Fruit fly (Drosophila melanogaster) whole organism, embryonic: ENCODE data around the gene hyd.

ENCODE experiments used
- Asciz ChIP-seq: fragments of 200-800 bp; sonication (Bioruptor generic); optimal IDR thresholded peaks from 2 replicates; lab custom pipeline; 2017; ENCODE audit warnings: missing biosample characterization, mild to moderate bottlenecking, missing genetic modification characterization, missing genetic modification reagents
- Awh ChIP-seq: fragments of 200-800 bp; sonication (Bioruptor generic); IDR thresholded peaks from 2 replicates; pipeline ENCODE4, ENCODE4 v1.3.6; 2022; ENCODE audit warnings: missing biosample characterization, missing genetic modification characterization
- Blimp-1 ChIP-seq: fragments of 200-800 bp; sonication (Bioruptor generic); optimal IDR thresholded peaks from 3 replicates; lab custom pipeline; 2018; ENCODE audit warnings: missing biosample characterization, missing genetic modification characterization, mild to moderate bottlenecking, moderate library complexity, missing genetic modification reagents
- CG10565 ChIP-seq: fragments of 200-800 bp; sonication (Bioruptor generic); optimal IDR thresholded peaks from 3 replicates; lab custom pipeline; 2016; ENCODE audit warnings: missing biosample characterization, mild to moderate bottlenecking, missing genetic modification characterization
- CG10979 ChIP-seq: fragments of 200-800 bp; sonication (Bioruptor generic); optimal IDR thresholded peaks from 2 replicates; lab custom pipeline; 2018; ENCODE audit warnings: missing biosample characterization, mild to moderate bottlenecking, missing genetic modification characterization, moderate library complexity
- CG12104 ChIP-seq: fragments of 200-800 bp; sonication (Bioruptor generic); optimal IDR thresholded peaks from 3 replicates; lab custom pipeline; 2016; ENCODE audit warnings: missing biosample characterization, missing genetic modification characterization
- CG13287 ChIP-seq: fragments of 200-800 bp; sonication (Bioruptor generic); IDR thresholded peaks from 2 replicates; pipeline ENCODE4 v1.3.6; 2022; ENCODE audit warnings: missing biosample characterization, missing genetic modification characterization; ENCODE audit not compliant: partially characterized antibody
- CG13775 ChIP-seq: fragments of 200-800 bp; sonication (Bioruptor generic); optimal IDR thresholded peaks from 3 replicates; lab custom pipeline; 2017; ENCODE audit warnings: missing biosample characterization, mild to moderate bottlenecking, missing genetic modification characterization
- CG14014 ChIP-seq: fragments of 200-800 bp; sonication (Bioruptor generic); IDR thresholded peaks from 2 replicates; pipeline ENCODE4 v1.3.6; 2022; ENCODE audit warnings: missing biosample characterization, missing genetic modification characterization
- CG14710 ChIP-seq: fragments of 200-800 bp; sonication (Bioruptor generic); optimal IDR thresholded peaks from 3 replicates; lab custom pipeline; 2019; ENCODE audit warnings: missing biosample characterization, mild to moderate bottlenecking, missing genetic modification characterization, moderate library complexity
- CG18262 ChIP-seq: fragments of 200-800 bp; optimal IDR thresholded peaks from 3 replicates; lab custom pipeline; 2019; ENCODE audit warnings: missing biosample characterization, mild to moderate bottlenecking, missing genetic modification characterization, moderate library complexity
- CG18619 ChIP-seq: fragments of 200-800 bp; sonication (Bioruptor generic); optimal IDR thresholded peaks from 3 replicates; lab custom pipeline; 2017; ENCODE audit warnings: missing biosample characterization, mild to moderate bottlenecking, missing genetic modification characterization
- CG3065 ChIP-seq: fragments of 200-800 bp; sonication (Bioruptor generic); optimal IDR thresholded peaks from 2 replicates; lab custom pipeline; 2016; ENCODE audit warnings: missing biosample characterization, missing genetic modification characterization
- CG3726 ChIP-seq: fragments of 200-800 bp; sonication (Bioruptor generic); IDR thresholded peaks from 3 replicates; pipeline ENCODE4, ENCODE4 v1.3.6; 2022; ENCODE audit warnings: missing biosample characterization, missing genetic modification characterization
- CG8290 ChIP-seq, 3 experiments: fragments of 200-800 bp; sonication (Bioruptor generic); optimal IDR thresholded peaks; 2 replicates each; lab custom pipeline; 2016 to 2019; ENCODE audit warnings: missing biosample characterization in 3 of 3, missing genetic modification characterization in 3 of 3, mild to moderate bottlenecking in 2 of 3, moderate library complexity in 1 of 3
- CG8388 ChIP-seq: fragments of 200-800 bp; sonication (Bioruptor generic); optimal IDR thresholded peaks from 2 replicates; lab custom pipeline; 2019; ENCODE audit warnings: missing biosample characterization, mild to moderate bottlenecking, missing genetic modification characterization, moderate library complexity
- Ets97D ChIP-seq: fragments of 200-800 bp; sonication (Bioruptor generic); optimal IDR thresholded peaks from 3 replicates; lab custom pipeline; 2016; ENCODE audit warnings: missing biosample characterization, missing genetic modification characterization
- HHEX ChIP-seq: fragments of 200-800 bp; sonication (Bioruptor generic); optimal IDR thresholded peaks from 3 replicates; lab custom pipeline; 2017; ENCODE audit warnings: missing biosample characterization, mild to moderate bottlenecking, missing genetic modification characterization, missing genetic modification reagents
- Hr78 ChIP-seq, 2 experiments: fragments of 200-800 bp in 1 of 2; fragments of >200 bp in 1 of 2; sonication (Bioruptor generic) in 1 of 2; optimal IDR thresholded peaks; 2 replicates each; lab custom pipeline; 2017 to 2019; ENCODE audit warnings: missing biosample characterization in 2 of 2, missing genetic modification characterization in 2 of 2, mild to moderate bottlenecking in 1 of 2, moderate library complexity in 1 of 2
- Lhr ChIP-seq: fragments of 200-800 bp; sonication (Bioruptor generic); optimal IDR thresholded peaks from 3 replicates; lab custom pipeline; 2017; ENCODE audit warnings: mild to moderate bottlenecking, missing biosample characterization, missing genetic modification reagents, missing genetic modification characterization
- Lpt ChIP-seq: fragments of >200 bp; optimal IDR thresholded peaks from 2 replicates; lab custom pipeline; 2018; ENCODE audit warnings: missing biosample characterization, missing genetic modification characterization
- MESR4 ChIP-seq: fragments of 200-800 bp; sonication (Bioruptor generic); optimal IDR thresholded peaks from 2 replicates; lab custom pipeline; 2018; ENCODE audit warnings: missing biosample characterization, mild to moderate bottlenecking, missing genetic modification characterization, moderate library complexity
- Med ChIP-seq: fragments of 200-800 bp; sonication (Bioruptor generic); peaks from one replicate; lab custom pipeline; 2016; ENCODE audit warnings: missing biosample characterization, missing genetic modification characterization, mild to moderate bottlenecking, inconsistent platforms, moderate library complexity
- Nf-YC ChIP-seq: fragments of 200-800 bp; optimal IDR thresholded peaks from 3 replicates; lab custom pipeline; 2019; ENCODE audit warnings: missing biosample characterization, mild to moderate bottlenecking, missing genetic modification characterization, moderate library complexity
- Scr ChIP-seq: fragments of 200-800 bp; sonication (Bioruptor generic); IDR thresholded peaks from 2 replicates; pipeline ENCODE4 v1.3.6; 2022; ENCODE audit warnings: missing biosample characterization, missing genetic modification characterization; ENCODE audit not compliant: partially characterized antibody
- Tbp ChIP-seq: fragments of >200 bp; optimal IDR thresholded peaks from 2 replicates; lab custom pipeline; 2018; ENCODE audit warnings: missing biosample characterization, missing genetic modification characterization
- danr ChIP-seq: fragments of 200-800 bp; sonication (Bioruptor generic); IDR thresholded peaks from 2 replicates; pipeline ENCODE4 v1.3.6; 2022; ENCODE audit warnings: missing biosample characterization, missing genetic modification characterization
- dati ChIP-seq: fragments of 200-800 bp; sonication (Bioruptor generic); IDR thresholded peaks from 2 replicates; pipeline ENCODE4 v1.3.6; 2022; ENCODE audit warnings: missing biosample characterization, missing genetic modification characterization
- ewg ChIP-seq: fragments of 200-800 bp; sonication (Bioruptor generic); optimal IDR thresholded peaks from 3 replicates; lab custom pipeline; 2017; ENCODE audit warnings: mild to moderate bottlenecking, missing biosample characterization, missing genetic modification reagents, missing genetic modification characterization
- fd3F ChIP-seq: fragments of 200-800 bp; sonication (Bioruptor generic); optimal IDR thresholded peaks from 2 replicates; lab custom pipeline; 2018; ENCODE audit warnings: missing biosample characterization, mild to moderate bottlenecking, missing genetic modification characterization, moderate library complexity
- gfzf ChIP-seq: fragments of 200-800 bp; sonication (Bioruptor generic); optimal IDR thresholded peaks from 2 replicates; lab custom pipeline; 2016; ENCODE audit warnings: missing biosample characterization, mild to moderate bottlenecking, missing genetic modification characterization, moderate library complexity
- h ChIP-seq: fragments of >200 bp; optimal IDR thresholded peaks from 2 replicates; lab custom pipeline; 2017
- hth ChIP-seq: fragments of >200 bp; optimal IDR thresholded peaks from 2 replicates; lab custom pipeline; 2017; ENCODE audit warnings: inconsistent platforms
- knrl ChIP-seq: fragments of 200-800 bp; sonication (Bioruptor generic); IDR thresholded peaks from 3 replicates; pipeline ENCODE4 v1.3.6; 2022; ENCODE audit warnings: missing biosample characterization, missing genetic modification characterization; ENCODE audit not compliant: partially characterized antibody
- lmd ChIP-seq: fragments of 200-800 bp; sonication (Bioruptor generic); IDR thresholded peaks from 2 replicates; pipeline ENCODE4 v1.3.6; 2022; ENCODE audit warnings: missing biosample characterization, missing genetic modification characterization
- nmo ChIP-seq: fragments of 200-800 bp; sonication (Bioruptor generic); optimal IDR thresholded peaks from 2 replicates; lab custom pipeline; 2018; ENCODE audit warnings: missing biosample characterization, mild to moderate bottlenecking, missing genetic modification characterization, moderate library complexity
- oc ChIP-seq: fragments of 200-800 bp; sonication (Bioruptor generic); optimal IDR thresholded peaks from 2 replicates; lab custom pipeline; 2018; ENCODE audit warnings: missing biosample characterization, mild to moderate bottlenecking, missing genetic modification characterization, moderate library complexity
- prd ChIP-seq, 3 experiments: fragments of >200 bp in 2 of 3; fragments of 200-800 bp in 1 of 3; sonication (Bioruptor generic) in 1 of 3; optimal IDR thresholded peaks in 2 of 3; IDR thresholded peaks in 1 of 3; 2 replicates in 2 of 3; 3 replicates in 1 of 3; pipeline versions ENCODE4 v1.3.6 to Lab custom; 2017 to 2022; ENCODE audit warnings: missing biosample characterization in 1 of 3, missing genetic modification characterization in 1 of 3
- pros ChIP-seq: fragments of 200-800 bp; sonication (Bioruptor generic); optimal IDR thresholded peaks from 3 replicates; lab custom pipeline; 2019; ENCODE audit warnings: missing biosample characterization, mild to moderate bottlenecking, missing genetic modification characterization, moderate library complexity
- pum ChIP-seq: fragments of 200-800 bp; sonication (Bioruptor generic); optimal IDR thresholded peaks from 2 replicates; lab custom pipeline; 2016; ENCODE audit warnings: missing biosample characterization, missing genetic modification characterization
- ranshi ChIP-seq: fragments of 200-800 bp; sonication (Bioruptor generic); IDR thresholded peaks from 2 replicates; pipeline ENCODE4 v1.3.6; 2022; ENCODE audit warnings: missing biosample characterization, missing genetic modification characterization
- run ChIP-seq: fragments of 200-800 bp; sonication (Bioruptor generic); optimal IDR thresholded peaks from 3 replicates; lab custom pipeline; 2018; ENCODE audit warnings: missing biosample characterization, mild to moderate bottlenecking, missing genetic modification characterization
- scrt ChIP-seq: fragments of 200-800 bp; sonication (Bioruptor generic); optimal IDR thresholded peaks from 2 replicates; lab custom pipeline; 2018; ENCODE audit warnings: missing biosample characterization, mild to moderate bottlenecking, missing genetic modification characterization, moderate library complexity
- shn ChIP-seq: fragments of 200-800 bp; sonication (Bioruptor generic); optimal IDR thresholded peaks from 3 replicates; lab custom pipeline; 2016; ENCODE audit warnings: missing biosample characterization, missing genetic modification characterization
- sim ChIP-seq: fragments of 200-800 bp; sonication (Bioruptor generic); IDR thresholded peaks from 2 replicates; pipeline ENCODE4 v1.3.6; 2022; ENCODE audit warnings: missing biosample characterization, missing genetic modification characterization
- slbo ChIP-seq: fragments of 200-800 bp; sonication (Bioruptor generic); IDR thresholded peaks from 2 replicates; pipeline ENCODE4 v1.3.6; 2022; ENCODE audit warnings: missing biosample characterization, missing genetic modification characterization
- stwl ChIP-seq: fragments of 200-800 bp; sonication (Bioruptor generic); optimal IDR thresholded peaks from 3 replicates; lab custom pipeline; 2018; ENCODE audit warnings: missing biosample characterization, mild to moderate bottlenecking, missing genetic modification characterization, moderate library complexity
- vvl ChIP-seq: fragments of 200-800 bp; sonication (Bioruptor generic); IDR thresholded peaks from 2 replicates; pipeline ENCODE4 v1.3.6; 2022; ENCODE audit warnings: missing biosample characterization, missing genetic modification characterization
- z ChIP-seq: fragments of 200-800 bp; sonication (Bioruptor generic); IDR thresholded peaks from 3 replicates; pipeline ENCODE4 v1.3.6; 2022; ENCODE audit warnings: missing biosample characterization, missing genetic modification characterization

The hyd gene

dm6 chr3R:9705008-9705628, 20.3 kb downstream of the hyd start, which contains the start of gene Unc-115a (continued):
- TF ChIP-seq CG18262 = peak; percentile 34
- no peak for TF ChIP-seq run (tag; lab: Kevin White, UChicago)
- TF ChIP-seq CG14710 = peak; percentile 75
- peak; percentile 97 for TF ChIP-seq pros
- peak; percentile 23 for TF ChIP-seq Blimp-1 (GFP tag; lab: Kevin White, UChicago)
- TF ChIP-seq scrt (GFP tag; lab: Kevin White, UChicago) = peak; percentile 3
- TF ChIP-seq Nf-YC (tag; lab: Kevin White, UChicago) = peak; percentile 32
- no peak for TF ChIP-seq HHEX (GFP tag; lab: Kevin White, UChicago)
- TF ChIP-seq Hr78 (GFP tag; optimal IDR thresholded peaks at IDR 0.05; lab: Kevin White, UChicago) = no peak
- peak; percentile 6 for TF ChIP-seq pum (GFP tag; lab: Kevin White, UChicago)
- TF ChIP-seq danr (GFP tag; lab: Robert Waterston, UW) = no peak
- no peak for TF ChIP-seq dati (GFP tag; lab: Robert Waterston, UW)
- peak; percentile 15 for TF ChIP-seq ewg
- no peak for TF ChIP-seq lmd (GFP tag; lab: Robert Waterston, UW)
- TF ChIP-seq MESR4 (GFP tag; lab: Kevin White, UChicago) = peak; percentile 53
- TF ChIP-seq sim (GFP tag; lab: Robert Waterston, UW) = no peak
- TF ChIP-seq Tbp (GFP tag; lab: Kevin White, UChicago) = no peak
- TF ChIP-seq Asciz (GFP tag; lab: Kevin White, UChicago) = no peak
- TF ChIP-seq CG12104 = peak; percentile 29
- TF ChIP-seq oc (tag; lab: Kevin White, UChicago) = no peak
- no peak for TF ChIP-seq z (GFP tag; lab: Robert Waterston, UW)
- no peak for TF ChIP-seq prd (optimal IDR thresholded peaks at IDR 0.05; lab: Kevin White, UChicago)
- no peak for TF ChIP-seq prd (GFP tag; IDR thresholded peaks at IDR 0.05; lab: Robert Waterston, UW)
- peak; percentile 36 for TF ChIP-seq CG13775 (GFP tag; lab: Kevin White, UChicago)
- peak; percentile 63 for TF ChIP-seq nmo
- no peak for TF ChIP-seq CG3065 (GFP tag; lab: Kevin White, UChicago)
- TF ChIP-seq hth (lab: Kevin White, UChicago) = no peak
- no peak for TF ChIP-seq CG8388 (GFP tag; lab: Kevin White, UChicago)
- no peak for TF ChIP-seq CG3726 (GFP tag; lab: Robert Waterston, UW)
- TF ChIP-seq stwl (tag; lab: Kevin White, UChicago) = peak; percentile 69
- no peak for TF ChIP-seq knrl
- peak; percentile 98 for TF ChIP-seq gfzf (GFP tag; lab: Kevin White, UChicago)
- no peak for TF ChIP-seq Awh (GFP tag; lab: Robert Waterston, UW)
- TF ChIP-seq fd3F = no peak
- TF ChIP-seq shn (GFP tag; lab: Kevin White, UChicago) = peak; percentile 20
- no peak for TF ChIP-seq CG10565 (GFP tag; lab: Kevin White, UChicago)
- TF ChIP-seq CG8290 (GFP tag; optimal IDR thresholded peaks at IDR 0.05; lab: Kevin White, UChicago) = peak; percentile 12
- TF ChIP-seq CG8290 (tag; optimal IDR thresholded peaks at IDR 0.05; lab: Kevin White, UChicago) = peak in 1 of 2 experiments; percentile 86
- peak; percentile 92 for TF ChIP-seq Ets97D (GFP tag; lab: Kevin White, UChicago)
- peak; percentile 92 for TF ChIP-seq Lhr
- TF ChIP-seq vvl (GFP tag; lab: Robert Waterston, UW) = no peak
- no peak for TF ChIP-seq slbo (GFP tag; lab: Robert Waterston, UW)
- peak; percentile 36 for TF ChIP-seq CG10979 (tag; lab: Kevin White, UChicago)
- TF ChIP-seq ranshi = no peak
- no peak for TF ChIP-seq Scr
- TF ChIP-seq CG18619 = no peak
- TF ChIP-seq Lpt = no peak
- no peak for TF ChIP-seq h (lab: Kevin White, UChicago)
- TF ChIP-seq CG14014 = no peak
- peak; percentile 93 for TF ChIP-seq Med (GFP tag; lab: Kevin White, UChicago)
- TF ChIP-seq CG13287 (GFP tag; lab: Robert Waterston, UW) = no peak
